Fruit fly (Drosophila melanogaster) whole organism, pupa: ENCODE measurements around the gene Chd64.

ENCODE experiments used
- CG10348 ChIP-seq: fragments of 200-800 bp; sonication (Bioruptor generic); IDR thresholded peaks from 2 replicates; pipeline ENCODE4 v1.3.6; 2022; ENCODE audit warnings: missing biosample characterization, missing genetic modification characterization
- CG12605 ChIP-seq: fragments of 200-800 bp; sonication (Bioruptor generic); IDR thresholded peaks from 2 replicates; pipeline ENCODE4 v1.3.6; 2022; ENCODE audit warnings: missing biosample characterization, missing genetic modification characterization
- CG14655 ChIP-seq: fragments of 200-800 bp; sonication (Bioruptor generic); optimal IDR thresholded peaks from 3 replicates; lab custom pipeline; 2017; ENCODE audit warnings: mild to moderate bottlenecking, missing biosample characterization, missing genetic modification reagents, missing genetic modification characterization
- CG15710 ChIP-seq: fragments of 200-800 bp; sonication (Bioruptor generic); optimal IDR thresholded peaks from 2 replicates; lab custom pipeline; 2018; ENCODE audit warnings: missing biosample characterization, mild to moderate bottlenecking, missing genetic modification characterization, moderate library complexity
- CG17806 ChIP-seq: fragments of 200-800 bp; sonication (Bioruptor generic); optimal IDR thresholded peaks from 2 replicates; lab custom pipeline; 2018; ENCODE audit warnings: missing biosample characterization, mild to moderate bottlenecking, missing genetic modification characterization, moderate library complexity
- Ets98B ChIP-seq: fragments of 200-800 bp; sonication (Bioruptor generic); IDR thresholded peaks from 2 replicates; pipeline ENCODE4 v1.3.6; 2022; ENCODE audit warnings: missing biosample characterization, missing genetic modification characterization

dm6 chr3L:4118339-4118738 is 3.8 kb downstream of the Chd64 start:
- TF ChIP-seq CG14655 (GFP tag; lab: Kevin White, UChicago) = no peak
- TF ChIP-seq CG12605 (GFP tag; lab: Robert Waterston, UW) = no peak
- TF ChIP-seq Ets98B (GFP tag; lab: Robert Waterston, UW) = no peak
- TF ChIP-seq CG15710 (tag; lab: Kevin White, UChicago) = no peak
- no peak for TF ChIP-seq CG10348 (GFP tag; lab: Robert Waterston, UW)
- TF ChIP-seq CG17806 (tag; lab: Kevin White, UChicago) = no peak
